Worm (Caenorhabditis elegans): Measurements from ENCODE around the gene glt-3.
A peak's percentile ranks its signal among the peaks of the same experiment; 100 is the strongest.

The glt-3 gene

DNA sequence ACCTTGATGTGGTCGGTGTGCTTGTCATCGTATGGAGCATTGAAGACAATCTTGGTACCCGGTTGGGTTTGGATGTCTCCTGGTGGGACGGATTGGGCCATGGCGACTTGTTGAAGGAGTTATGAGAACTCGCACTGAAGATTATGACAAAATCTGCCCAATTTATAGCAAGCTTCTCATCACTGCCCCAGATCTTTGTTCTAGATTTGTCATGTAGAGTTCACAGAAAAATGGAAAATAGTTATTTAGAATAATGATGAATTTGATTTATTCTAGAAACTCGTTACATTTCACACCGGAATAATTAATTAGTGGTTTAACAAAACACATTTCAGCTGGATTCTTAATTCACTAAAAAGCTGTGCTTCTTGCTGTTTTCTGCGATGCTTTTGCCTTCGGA, 13.6 kb downstream of the glt-3 start, which contains the start of gene msp-38:
msp-38 (minus strand) TSS at position 101 of the 400 bp plus-strand sequence.
- no peak for TF ChIP-seq tra-1 (GFP tag; IDR thresholded peaks at IDR 0.05)
- TF ChIP-seq nhr-237 (tag; optimal IDR thresholded peaks at IDR 0.05): no peak
- TF ChIP-seq Y75B8A.6 (GFP tag; IDR thresholded peaks at IDR 0.05): no peak
- TF ChIP-seq lim-7 (GFP tag; IDR thresholded peaks at IDR 0.05): no peak
- TF ChIP-seq zag-1 (tag; optimal IDR thresholded peaks at IDR 0.05): no peak
- TF ChIP-seq pha-4 (GFP tag; IDR thresholded peaks at IDR 0.05): no peak
- no peak for TF ChIP-seq pha-4 (tag; optimal IDR thresholded peaks at IDR 0.05)
- TF ChIP-seq F10B5.3 (tag; optimal IDR thresholded peaks at IDR 0.05): no peak
- no peak for TF ChIP-seq snpc-4 (tag; optimal IDR thresholded peaks at IDR 0.05)
- no peak for TF ChIP-seq ZK337.2 (GFP tag; IDR thresholded peaks at IDR 0.05)
- no peak for TF ChIP-seq F37D6.2 (tag; optimal IDR thresholded peaks at IDR 0.05)
- TF ChIP-seq Y105C5A.15 (GFP tag; IDR thresholded peaks at IDR 0.05): no peak
- TF ChIP-seq Y5F2A.4 (GFP tag; optimal IDR thresholded peaks at IDR 0.05): no peak
- TF ChIP-seq F44E2.7 (GFP tag; IDR thresholded peaks at IDR 0.05): no peak
- TF ChIP-seq ceh-32 (tag; optimal IDR thresholded peaks at IDR 0.05; ENCODE audit: poor library complexity): no peak

DNA sequence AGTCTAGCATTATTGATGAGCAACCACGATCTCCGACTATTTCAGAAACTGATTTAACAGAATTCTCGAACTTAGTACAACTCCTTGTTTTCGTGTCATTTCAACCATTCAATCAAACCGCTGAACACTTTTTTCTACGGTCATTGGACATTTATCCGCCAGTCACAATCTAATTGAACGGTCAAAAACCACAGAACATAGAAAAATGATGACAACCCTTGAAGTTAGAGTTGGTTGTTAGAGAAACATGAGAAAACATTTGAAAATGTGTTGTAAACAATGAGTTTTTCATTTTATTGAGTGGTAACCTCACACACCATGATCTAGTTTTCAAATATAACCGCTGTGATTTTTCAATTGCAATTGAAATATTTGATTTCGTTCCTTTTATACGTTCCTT, 14.4 kb downstream of the glt-3 start:
- TF ChIP-seq daf-16 (GFP tag; optimal IDR thresholded peaks at IDR 0.05) (no peak), daf-16 (tag; optimal IDR thresholded peaks at IDR 0.05) (peak; percentile 46), pqm-1 (tag; optimal IDR thresholded peaks at IDR 0.05) (no peak), tra-1 (GFP tag; IDR thresholded peaks at IDR 0.05) (no peak), spr-3 (GFP tag; optimal IDR thresholded peaks at IDR 0.05) (no peak)

DNA sequence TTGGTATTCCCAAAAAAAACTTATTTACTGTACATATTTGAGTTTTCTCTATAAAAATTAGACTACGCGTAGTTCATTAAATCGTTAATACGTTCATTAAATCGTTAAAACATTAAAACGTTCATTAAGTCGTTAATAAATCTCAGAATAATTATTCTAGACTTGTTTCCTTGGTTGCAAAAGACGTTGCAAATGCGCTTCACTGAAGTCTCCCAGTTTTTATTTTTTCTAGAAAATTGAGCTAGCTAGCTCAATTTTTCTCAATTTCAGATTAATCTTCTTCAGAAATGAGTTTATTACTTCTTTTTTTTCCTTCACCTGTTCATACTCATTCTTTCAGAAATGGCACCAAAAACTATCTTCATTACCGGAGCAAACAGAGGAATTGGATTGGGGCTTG, 14.9 kb downstream of the glt-3 start:
- no peak for TF ChIP-seq T20F7.1 (GFP tag; optimal IDR thresholded peaks at IDR 0.05)
- TF ChIP-seq egl-27 (tag; optimal IDR thresholded peaks at IDR 0.05): no peak
- peak in 1 of 2 experiments; percentile 9 for TF ChIP-seq unc-62 (GFP tag; optimal IDR thresholded peaks at IDR 0.05 in 1 of 2)
- no peak for TF ChIP-seq unc-62 (tag; optimal IDR thresholded peaks at IDR 0.05)
- TF ChIP-seq unc-39 (tag; optimal IDR thresholded peaks at IDR 0.05): no peak
- TF ChIP-seq F26F4.8 (GFP tag; conservative IDR thresholded peaks at IDR 0.05): no peak
- no peak for TF ChIP-seq snpc-1.2 (GFP tag; IDR thresholded peaks at IDR 0.05)
- TF ChIP-seq Y75B8A.6 (GFP tag; IDR thresholded peaks at IDR 0.05): no peak
- no peak for TF ChIP-seq T26A8.4 (GFP tag; IDR thresholded peaks at IDR 0.05)

DNA sequence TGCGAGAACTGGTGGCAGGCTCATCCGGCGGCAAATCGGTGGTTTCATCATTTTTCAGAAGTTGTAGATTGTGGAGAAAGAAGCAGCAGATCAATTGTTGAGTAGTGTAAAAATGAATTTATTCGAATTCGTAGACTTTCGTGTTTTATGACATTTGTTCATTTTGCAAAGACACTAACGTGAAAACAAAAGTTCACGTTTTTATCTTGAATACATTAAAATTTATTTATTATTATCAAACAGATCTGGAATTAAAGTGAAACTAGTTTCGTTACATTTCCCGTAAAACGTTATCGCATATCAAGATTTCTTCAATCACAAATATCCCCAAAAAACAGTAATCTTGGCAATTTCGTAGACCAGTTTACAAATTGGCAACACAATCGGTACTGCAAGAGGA, 16.8 kb downstream of the glt-3 start, which contains the start of gene T14G10.8:
T14G10.8 (minus strand) TSS at position 101 of the 400 bp plus-strand sequence.
- TF ChIP-seq sdz-12 (GFP tag; optimal IDR thresholded peaks at IDR 0.05): no peak

DNA sequence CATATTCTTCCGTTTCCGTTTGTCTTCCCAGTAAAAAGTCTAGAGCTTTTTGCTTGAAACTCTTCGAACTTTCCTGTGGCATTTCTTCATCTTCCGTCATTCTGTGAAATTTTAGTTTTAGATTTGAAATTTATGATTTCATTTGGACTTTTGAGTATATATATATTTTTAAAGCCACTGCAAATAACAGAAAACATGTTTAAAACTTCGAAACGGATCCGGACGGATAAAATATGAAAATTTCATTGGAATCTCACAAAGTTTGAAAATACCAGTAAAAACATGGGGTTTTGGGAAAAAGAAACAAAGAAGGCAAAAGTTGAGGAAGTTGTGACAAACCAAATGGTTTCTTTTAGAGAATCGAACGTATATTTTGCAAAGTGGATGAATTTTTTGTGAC, 18.9 kb downstream of the glt-3 start, which contains the start of gene pigs-1:
pigs-1 (minus strand) TSS at position 101 of the 400 bp plus-strand sequence.
- no peak for TF ChIP-seq lin-38 (GFP tag; IDR thresholded peaks at IDR 0.05)

DNA sequence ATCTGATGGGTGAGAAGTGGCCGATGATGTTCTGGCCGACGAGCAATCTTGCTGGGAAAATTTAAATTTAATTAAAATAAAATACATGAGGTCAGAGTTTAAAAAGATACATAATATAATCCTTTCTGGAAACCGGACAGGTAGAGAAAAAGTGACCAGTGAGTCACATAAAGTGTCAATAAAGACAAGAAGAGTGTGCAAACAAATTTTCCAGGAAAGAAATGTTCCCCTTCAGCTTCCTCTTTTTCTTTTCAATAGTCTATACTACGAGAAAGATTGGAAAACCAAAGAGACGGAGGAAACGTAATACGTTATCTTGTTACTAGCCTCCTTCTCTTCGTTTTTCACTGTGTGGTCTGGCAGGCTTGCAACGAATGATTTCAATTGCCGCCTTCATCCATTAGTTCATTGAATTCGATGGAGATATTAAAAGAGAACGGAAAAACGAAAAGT, 20.5 kb downstream of the glt-3 start, which contains the start of gene tsp-12:
tsp-12 (minus strand) TSS at position 51 of the 453 bp plus-strand sequence.
- peak; percentile 11 for TF ChIP-seq nhr-28 (tag; optimal IDR thresholded peaks at IDR 0.05)
- TF ChIP-seq sdz-12 (GFP tag; optimal IDR thresholded peaks at IDR 0.05): no peak
- TF ChIP-seq Y75B8A.6 (GFP tag; IDR thresholded peaks at IDR 0.05): no peak
- peak; percentile 43 for TF ChIP-seq fkh-10 (GFP tag; optimal IDR thresholded peaks at IDR 0.05)

Measured in whole organism, L4 larva.